Worm (Caenorhabditis elegans): ENCODE results near the gene pept-2.

The pept-2 gene

ce11 chrIV:10842705-10843364, 52.4 kb downstream of the pept-2 start, which contains the start of gene T11G6.5 (continued):
- TF ChIP-seq nhr-80 (tag; optimal IDR thresholded peaks at IDR 0.05) (peak; percentile 1), him-1 (tag; optimal IDR thresholded peaks at IDR 0.05) (no peak), C17E4.6 (GFP tag; IDR thresholded peaks at IDR 0.05) (no peak), hmg-1.2 (GFP tag; IDR thresholded peaks at IDR 0.05) (peak; percentile 24; the same call in 1 of the 2 replicates), xnd-1 (tag; optimal IDR thresholded peaks at IDR 0.05) (no peak), lin-40 (tag; optimal IDR thresholded peaks at IDR 0.05) (no peak), attf-5 (GFP tag; optimal IDR thresholded peaks at IDR 0.05) (peak; percentile 47), T26A5.8 (tag; optimal IDR thresholded peaks at IDR 0.05) (no peak), efl-1 (GFP tag; optimal IDR thresholded peaks at IDR 0.05) (no peak), nfyb-1 (GFP tag; IDR thresholded peaks at IDR 0.05) (no peak), Y53F4B.3 (GFP tag; IDR thresholded peaks at IDR 0.05) (no peak), unc-130 (GFP tag; optimal IDR thresholded peaks at IDR 0.05) (no peak), dpff-1 (tag; optimal IDR thresholded peaks at IDR 0.05) (no peak), hsf-1 (GFP tag; IDR thresholded peaks at IDR 0.05) (no peak), mel-28 (tag; optimal IDR thresholded peaks at IDR 0.05; ENCODE audit: borderline replicate concordance) (no peak), D2030.7 (GFP tag; IDR thresholded peaks at IDR 0.05) (no peak)
